Fruit fly (Drosophila melanogaster): ENCODE measurements around the gene CG34166.

- TF ChIP-seq GATAd (GFP tag; optimal IDR thresholded peaks at IDR 0.05) (no peak), Abd-B (GFP tag; optimal IDR thresholded peaks at IDR 0.05) (no peak), OdsH (GFP tag; optimal IDR thresholded peaks at IDR 0.05) (no peak), N (GFP tag; optimal IDR thresholded peaks at IDR 0.05) (no peak)
These were observed 3.1 kb downstream of the CG34166 start for dm6 chr2L:14746068-14746467.
